Worm (Caenorhabditis elegans): ENCODE data around the gene egl-46.

egl-46 gene

ce11 chrV:6685499-6685898 is 4.1 kb upstream of the egl-46 start:
- TF ChIP-seq ceh-43 (GFP tag; optimal IDR thresholded peaks at IDR 0.05): no peak
- TF ChIP-seq lin-32 (GFP tag; optimal IDR thresholded peaks at IDR 0.05): peak; percentile 60
- no peak for TF ChIP-seq ces-1 (GFP tag; optimal IDR thresholded peaks at IDR 0.05)
- TF ChIP-seq flh-1 (GFP tag; optimal IDR thresholded peaks at IDR 0.05): no peak
- no peak for TF ChIP-seq drap-1 (GFP tag; optimal IDR thresholded peaks at IDR 0.05)
- no peak for TF ChIP-seq ceh-83 (GFP tag; optimal IDR thresholded peaks at IDR 0.05)
- no peak for TF ChIP-seq nhr-28 (tag; optimal IDR thresholded peaks at IDR 0.05)
- no peak for TF ChIP-seq hlh-1 (tag; optimal IDR thresholded peaks at IDR 0.05)
- TF ChIP-seq bed-3 (GFP tag; optimal IDR thresholded peaks at IDR 0.05): no peak
- no peak for TF ChIP-seq nhr-76 (tag; optimal IDR thresholded peaks at IDR 0.05)
- no peak for TF ChIP-seq lin-13 (tag; optimal IDR thresholded peaks at IDR 0.05)
- no peak for TF ChIP-seq zip-8 (tag; optimal IDR thresholded peaks at IDR 0.05)
- TF ChIP-seq nhr-12 (tag; optimal IDR thresholded peaks at IDR 0.05): no peak
- TF ChIP-seq lsy-2 (tag; optimal IDR thresholded peaks at IDR 0.05): no peak
- TF ChIP-seq elt-1 (tag; optimal IDR thresholded peaks at IDR 0.05; ENCODE audit: borderline replicate concordance, insufficient read depth): no peak
- TF ChIP-seq mab-5 (tag; optimal IDR thresholded peaks at IDR 0.05): no peak
- no peak for TF ChIP-seq mep-1 (tag; optimal IDR thresholded peaks at IDR 0.05)
- TF ChIP-seq M03D4.4 (tag; optimal IDR thresholded peaks at IDR 0.05): no peak
- no peak for TF ChIP-seq elt-3 (tag; optimal IDR thresholded peaks at IDR 0.05)
- no peak for TF ChIP-seq ztf-11 (tag; optimal IDR thresholded peaks at IDR 0.05)
- TF ChIP-seq nhr-2 (tag; optimal IDR thresholded peaks at IDR 0.05): peak; percentile 59
- TF ChIP-seq unc-39 (tag; optimal IDR thresholded peaks at IDR 0.05): no peak
- no peak for TF ChIP-seq pha-4 (tag; optimal IDR thresholded peaks at IDR 0.05)
- TF ChIP-seq ham-2 (GFP tag; optimal IDR thresholded peaks at IDR 0.05): no peak
- TF ChIP-seq cnd-1 (tag; optimal IDR thresholded peaks at IDR 0.05): peak; percentile 20
- TF ChIP-seq mls-2 (tag; optimal IDR thresholded peaks at IDR 0.05): no peak

- TF ChIP-seq sptf-1 (tag; optimal IDR thresholded peaks at IDR 0.05): peak; percentile 36
- peak; percentile 98 for TF ChIP-seq lin-32 (GFP tag; optimal IDR thresholded peaks at IDR 0.05)
- no peak for TF ChIP-seq nhr-76 (tag; optimal IDR thresholded peaks at IDR 0.05)
- peak; percentile 76 for TF ChIP-seq cnd-1 (tag; optimal IDR thresholded peaks at IDR 0.05)
- TF ChIP-seq nhr-2 (tag; optimal IDR thresholded peaks at IDR 0.05): peak; percentile 100
- TF ChIP-seq mls-2 (tag; optimal IDR thresholded peaks at IDR 0.05): peak; percentile 80
- peak; percentile 78 for TF ChIP-seq ceh-43 (GFP tag; optimal IDR thresholded peaks at IDR 0.05)
- no peak for TF ChIP-seq ceh-83 (GFP tag; optimal IDR thresholded peaks at IDR 0.05)
- peak; percentile 28 for TF ChIP-seq ztf-11 (tag; optimal IDR thresholded peaks at IDR 0.05)
- peak; percentile 72 for TF ChIP-seq ces-1 (GFP tag; optimal IDR thresholded peaks at IDR 0.05)
- no peak for TF ChIP-seq nhr-237 (tag; optimal IDR thresholded peaks at IDR 0.05)
Measured at ce11 chrV:6684541-6684940, 3.2 kb upstream of the egl-46 start.

DNA sequence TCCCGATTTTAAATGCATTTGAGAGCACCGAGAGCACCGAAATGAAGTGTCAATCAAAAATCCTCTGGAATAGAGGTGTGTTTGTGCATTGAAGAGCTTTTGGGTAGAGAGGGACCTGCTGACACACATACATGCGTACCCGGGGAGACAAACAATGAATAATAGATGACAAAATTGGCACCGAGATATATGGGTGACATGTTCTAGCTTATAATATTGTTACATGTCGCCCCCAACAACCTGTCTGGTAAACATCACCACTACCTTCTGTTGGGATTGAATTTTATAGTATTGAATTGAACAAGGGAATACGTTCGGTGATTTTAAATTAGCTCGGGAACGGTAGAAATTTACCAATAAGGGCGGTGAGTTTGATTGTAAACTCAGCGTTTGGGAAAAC is 2.4 kb upstream of the egl-46 start:
- TF ChIP-seq lin-13 (tag; optimal IDR thresholded peaks at IDR 0.05): no peak
- no peak for TF ChIP-seq mls-2 (tag; optimal IDR thresholded peaks at IDR 0.05)
- peak; percentile 10 for TF ChIP-seq ces-1 (GFP tag; optimal IDR thresholded peaks at IDR 0.05)

- no peak for TF ChIP-seq lin-13 (tag; optimal IDR thresholded peaks at IDR 0.05)
- peak; percentile 83 for TF ChIP-seq nhr-2 (tag; optimal IDR thresholded peaks at IDR 0.05)
- TF ChIP-seq drap-1 (GFP tag; optimal IDR thresholded peaks at IDR 0.05): no peak
- TF ChIP-seq mab-5 (tag; optimal IDR thresholded peaks at IDR 0.05): no peak
- TF ChIP-seq lin-32 (GFP tag; optimal IDR thresholded peaks at IDR 0.05): peak; percentile 57
- no peak for TF ChIP-seq ceh-39 (tag; optimal IDR thresholded peaks at IDR 0.05)
- no peak for TF ChIP-seq hlh-1 (tag; optimal IDR thresholded peaks at IDR 0.05)
- TF ChIP-seq nhr-237 (tag; optimal IDR thresholded peaks at IDR 0.05): no peak
- TF ChIP-seq tbx-8 (GFP tag; optimal IDR thresholded peaks at IDR 0.05): no peak
- TF ChIP-seq snpc-4 (tag; optimal IDR thresholded peaks at IDR 0.05): no peak
- no peak for TF ChIP-seq lsy-2 (tag; optimal IDR thresholded peaks at IDR 0.05)
- no peak for TF ChIP-seq sem-2 (GFP tag; optimal IDR thresholded peaks at IDR 0.05)
- no peak for TF ChIP-seq unc-120 (tag; optimal IDR thresholded peaks at IDR 0.05; ENCODE audit: poor library complexity, severe bottlenecking)
- TF ChIP-seq ham-2 (GFP tag; optimal IDR thresholded peaks at IDR 0.05): no peak
- TF ChIP-seq flh-1 (GFP tag; optimal IDR thresholded peaks at IDR 0.05): no peak
- TF ChIP-seq ztf-11 (tag; optimal IDR thresholded peaks at IDR 0.05): no peak
- peak; percentile 44 for TF ChIP-seq cnd-1 (tag; optimal IDR thresholded peaks at IDR 0.05)
- TF ChIP-seq unc-39 (tag; optimal IDR thresholded peaks at IDR 0.05): no peak
- no peak for TF ChIP-seq sptf-1 (tag; optimal IDR thresholded peaks at IDR 0.05)
- TF ChIP-seq ces-1 (GFP tag; optimal IDR thresholded peaks at IDR 0.05): no peak
- TF ChIP-seq mls-2 (tag; optimal IDR thresholded peaks at IDR 0.05): no peak
- TF ChIP-seq blmp-1 (tag; optimal IDR thresholded peaks at IDR 0.05): no peak
- TF ChIP-seq ceh-43 (GFP tag; optimal IDR thresholded peaks at IDR 0.05): no peak
- peak; percentile 7 for TF ChIP-seq mep-1 (tag; optimal IDR thresholded peaks at IDR 0.05)
Measured at ce11 chrV:6683282-6683681, 1.9 kb upstream of the egl-46 start.

Measured in whole organism, mixed stage, embryonic.